Fruit fly (Drosophila melanogaster) whole organism, embryonic: ENCODE data around the gene nudC.
A peak's percentile ranks its signal among the peaks of the same experiment; 100 is the strongest.

Experiments
- Ada2b ChIP-seq: fragments of 200-800 bp; sonication (Bioruptor generic); IDR thresholded peaks from 2 replicates; pipeline ENCODE4 v1.3.6; 2022; ENCODE audit warnings: missing biosample characterization, missing genetic modification characterization
- B-H1 ChIP-seq: fragments of 200-800 bp; sonication (Bioruptor generic); IDR thresholded peaks from 3 replicates; pipeline ENCODE4 v1.3.6; 2022; ENCODE audit warnings: missing biosample characterization, missing genetic modification characterization
- Bteb2 ChIP-seq: fragments of 200-800 bp; sonication (Bioruptor generic); optimal IDR thresholded peaks from 2 replicates; lab custom pipeline; 2016; ENCODE audit warnings: missing biosample characterization, missing genetic modification characterization
- CG10366 ChIP-seq: fragments of 200-800 bp; sonication (Bioruptor generic); IDR thresholded peaks from 2 replicates; pipeline ENCODE4 v1.3.6; 2022; ENCODE audit warnings: missing biosample characterization, missing genetic modification characterization
- CG10462 ChIP-seq: fragments of 200-800 bp; sonication (Bioruptor generic); optimal IDR thresholded peaks from 2 replicates; lab custom pipeline; 2016; ENCODE audit warnings: missing biosample characterization, missing genetic modification characterization
- CG11695 ChIP-seq: fragments of 200-800 bp; sonication (Bioruptor generic); IDR thresholded peaks from 3 replicates; pipeline ENCODE4 v1.3.6; 2022; ENCODE audit warnings: missing biosample characterization, missing genetic modification characterization
- CG15011 ChIP-seq: fragments of 200-800 bp; sonication (Bioruptor generic); optimal IDR thresholded peaks from 3 replicates; lab custom pipeline; 2018; ENCODE audit warnings: missing biosample characterization, mild to moderate bottlenecking, missing genetic modification characterization
- CG15696 ChIP-seq: fragments of 200-800 bp; sonication (Bioruptor generic); optimal IDR thresholded peaks from 2 replicates; lab custom pipeline; 2019; ENCODE audit warnings: missing biosample characterization, mild to moderate bottlenecking, missing genetic modification characterization, moderate library complexity
- CG16815 ChIP-seq: fragments of 200-800 bp; sonication (Bioruptor generic); optimal IDR thresholded peaks from 3 replicates; lab custom pipeline; 2017; ENCODE audit warnings: missing biosample characterization, mild to moderate bottlenecking, missing genetic modification characterization
- CG18619 ChIP-seq: fragments of 200-800 bp; sonication (Bioruptor generic); optimal IDR thresholded peaks from 3 replicates; lab custom pipeline; 2017; ENCODE audit warnings: missing biosample characterization, mild to moderate bottlenecking, missing genetic modification characterization
- CG2120 ChIP-seq: fragments of 200-800 bp; sonication (Bioruptor generic); optimal IDR thresholded peaks from 3 replicates; lab custom pipeline; 2016; ENCODE audit warnings: missing biosample characterization, missing genetic modification characterization
- CG30403 ChIP-seq: fragments of 200-800 bp; sonication (Bioruptor generic); optimal IDR thresholded peaks from 3 replicates; lab custom pipeline; 2016; ENCODE audit warnings: missing biosample characterization, missing genetic modification characterization
- CG4707 ChIP-seq: fragments of 200-800 bp; sonication (Bioruptor generic); optimal IDR thresholded peaks from 2 replicates; lab custom pipeline; 2018; ENCODE audit warnings: missing biosample characterization, mild to moderate bottlenecking, missing genetic modification characterization, moderate library complexity
- CG5180 ChIP-seq: fragments of 200-800 bp; sonication (Bioruptor generic); optimal IDR thresholded peaks from 3 replicates; lab custom pipeline; 2017; ENCODE audit warnings: missing biosample characterization, missing genetic modification characterization, mild to moderate bottlenecking, moderate library complexity, missing genetic modification reagents
- CG6175 ChIP-seq: fragments of 200-800 bp; sonication (Bioruptor generic); IDR thresholded peaks from 3 replicates; pipeline ENCODE4 v1.3.6; 2022; ENCODE audit warnings: missing biosample characterization, missing genetic modification characterization
- CG6654 ChIP-seq: fragments of 200-800 bp; sonication (Bioruptor generic); optimal IDR thresholded peaks from 2 replicates; lab custom pipeline; 2017; ENCODE audit warnings: missing biosample characterization, mild to moderate bottlenecking, missing genetic modification characterization
- CG7928 ChIP-seq: fragments of 200-800 bp; sonication (Bioruptor generic); optimal IDR thresholded peaks from 2 replicates; lab custom pipeline; 2017; ENCODE audit warnings: missing biosample characterization, mild to moderate bottlenecking, missing genetic modification characterization
- CG9876 ChIP-seq: fragments of 200-800 bp; sonication (Bioruptor generic); optimal IDR thresholded peaks from 2 replicates; lab custom pipeline; 2016; ENCODE audit warnings: missing biosample characterization, missing genetic modification characterization
- Chrac-16 ChIP-seq: fragments of 200-800 bp; sonication (Bioruptor generic); optimal IDR thresholded peaks from 3 replicates; lab custom pipeline; 2016; ENCODE audit warnings: missing biosample characterization, missing genetic modification characterization
- Dbx ChIP-seq: fragments of 200-800 bp; sonication (Bioruptor generic); IDR thresholded peaks from 3 replicates; pipeline ENCODE4 v1.3.6; 2022; ENCODE audit warnings: missing biosample characterization, missing genetic modification characterization
- Drgx ChIP-seq: fragments of 200-800 bp; sonication (Bioruptor generic); IDR thresholded peaks from 2 replicates; pipeline ENCODE4 v1.3.6; 2022; ENCODE audit warnings: missing biosample characterization, missing genetic modification characterization
- GATAe ChIP-seq: fragments of 200-800 bp; sonication (Bioruptor generic); conservative IDR thresholded peaks from 2 replicates; pipeline ENCODE4 v1.3.6; 2022; ENCODE audit warnings: missing biosample characterization, missing genetic modification characterization
- Lhr ChIP-seq: fragments of 200-800 bp; sonication (Bioruptor generic); optimal IDR thresholded peaks from 3 replicates; lab custom pipeline; 2017; ENCODE audit warnings: mild to moderate bottlenecking, missing biosample characterization, missing genetic modification reagents, missing genetic modification characterization
- Mrtf ChIP-seq: fragments of 200-800 bp; sonication (Bioruptor generic); IDR thresholded peaks from 3 replicates; pipeline ENCODE4 v1.3.6; 2022; ENCODE audit warnings: missing biosample characterization, missing genetic modification characterization
- Sin3A ChIP-seq: fragments of >200 bp; optimal IDR thresholded peaks from 2 replicates; lab custom pipeline; 2018
- Sry-β ChIP-seq: fragments of 200-800 bp; sonication (Bioruptor generic); optimal IDR thresholded peaks from 2 replicates; lab custom pipeline; 2018; ENCODE audit warnings: missing biosample characterization, mild to moderate bottlenecking, missing genetic modification characterization, moderate library complexity
- Stat92E ChIP-seq, 3 experiments: fragments of >200 bp in 2 of 3; fragments of 200-800 bp in 1 of 3; sonication (Bioruptor generic) in 1 of 3; optimal IDR thresholded peaks; 2 replicates each; lab custom pipeline; 2017 to 2019; ENCODE audit warnings: missing biosample characterization in 3 of 3, missing genetic modification characterization in 3 of 3, mild to moderate bottlenecking in 1 of 3, moderate library complexity in 1 of 3
- bigmax ChIP-seq: fragments of 200-800 bp; sonication (Bioruptor generic); optimal IDR thresholded peaks from 2 replicates; lab custom pipeline; 2018; ENCODE audit warnings: missing biosample characterization, mild to moderate bottlenecking, missing genetic modification characterization
- bowl ChIP-seq: fragments of 200-800 bp; sonication (Bioruptor generic); IDR thresholded peaks from 2 replicates; pipeline ENCODE4 v1.3.6; 2022; ENCODE audit warnings: missing biosample characterization, missing genetic modification characterization
- eve ChIP-seq, 2 experiments: fragments of >200 bp; optimal IDR thresholded peaks; 2 replicates each; lab custom pipeline; 2017; ENCODE audit warnings: missing biosample characterization in 2 of 2, missing genetic modification characterization in 2 of 2
- grau ChIP-seq: fragments of 200-800 bp; optimal IDR thresholded peaks from 3 replicates; lab custom pipeline; 2019; ENCODE audit warnings: missing biosample characterization, mild to moderate bottlenecking, missing genetic modification characterization, moderate library complexity
- h ChIP-seq: fragments of >200 bp; optimal IDR thresholded peaks from 2 replicates; lab custom pipeline; 2017
- her ChIP-seq: fragments of 200-800 bp; sonication (Bioruptor generic); optimal IDR thresholded peaks from 2 replicates; lab custom pipeline; 2016; ENCODE audit warnings: missing biosample characterization, missing genetic modification characterization
- insv ChIP-seq, 2 experiments: fragments of 200-800 bp; sonication (Bioruptor generic); optimal IDR thresholded peaks; 3 replicates each; lab custom pipeline; 2016 to 2018; ENCODE audit warnings: missing biosample characterization in 2 of 2, missing genetic modification characterization in 2 of 2
- jumu ChIP-seq: fragments of 200-800 bp; sonication (Bioruptor generic); optimal IDR thresholded peaks from 3 replicates; lab custom pipeline; 2016; ENCODE audit warnings: missing biosample characterization, missing genetic modification characterization
- kay ChIP-seq: fragments of 200-800 bp; sonication (Bioruptor generic); optimal IDR thresholded peaks from 2 replicates; lab custom pipeline; 2016; ENCODE audit warnings: missing biosample characterization, missing genetic modification characterization
- ken ChIP-seq: fragments of 200-800 bp; sonication (Bioruptor generic); IDR thresholded peaks from 3 replicates; pipeline ENCODE4 v1.3.6; 2022; ENCODE audit warnings: missing biosample characterization, missing genetic modification characterization
- kni ChIP-seq: fragments of 200-800 bp; sonication (Bioruptor generic); optimal IDR thresholded peaks from 3 replicates; lab custom pipeline; 2017; ENCODE audit warnings: mild to moderate bottlenecking, missing biosample characterization, missing genetic modification reagents, missing genetic modification characterization
- lbe ChIP-seq: fragments of 200-800 bp; sonication (Bioruptor generic); optimal IDR thresholded peaks from 2 replicates; lab custom pipeline; 2016; ENCODE audit warnings: missing biosample characterization, mild to moderate bottlenecking, missing genetic modification characterization
- nerfin-1 ChIP-seq: fragments of 200-800 bp; sonication (Bioruptor generic); optimal IDR thresholded peaks from 3 replicates; lab custom pipeline; 2019; ENCODE audit warnings: missing biosample characterization, mild to moderate bottlenecking, missing genetic modification characterization, moderate library complexity
- nmo ChIP-seq: fragments of 200-800 bp; sonication (Bioruptor generic); optimal IDR thresholded peaks from 2 replicates; lab custom pipeline; 2018; ENCODE audit warnings: missing biosample characterization, mild to moderate bottlenecking, missing genetic modification characterization, moderate library complexity
- nom ChIP-seq: fragments of 200-800 bp; sonication (Bioruptor generic); optimal IDR thresholded peaks from 2 replicates; lab custom pipeline; 2017; ENCODE audit warnings: missing biosample characterization, missing genetic modification characterization, mild to moderate bottlenecking, moderate library complexity, missing genetic modification reagents
- odd ChIP-seq: fragments of 200-800 bp; sonication (Bioruptor generic); optimal IDR thresholded peaks from 2 replicates; lab custom pipeline; 2017; ENCODE audit warnings: missing biosample characterization, mild to moderate bottlenecking, missing genetic modification characterization
- pfk ChIP-seq: fragments of 200-800 bp; sonication (Bioruptor generic); optimal IDR thresholded peaks from 2 replicates; lab custom pipeline; 2018; ENCODE audit warnings: missing biosample characterization, mild to moderate bottlenecking, missing genetic modification characterization, moderate library complexity
- prd ChIP-seq, 3 experiments: fragments of >200 bp in 2 of 3; fragments of 200-800 bp in 1 of 3; sonication (Bioruptor generic) in 1 of 3; optimal IDR thresholded peaks in 2 of 3; IDR thresholded peaks in 1 of 3; 2 replicates in 2 of 3; 3 replicates in 1 of 3; pipeline versions ENCODE4 v1.3.6 to Lab custom; 2017 to 2022; ENCODE audit warnings: missing biosample characterization in 1 of 3, missing genetic modification characterization in 1 of 3
- psq ChIP-seq: fragments of 200-800 bp; sonication (Bioruptor generic); optimal IDR thresholded peaks from 2 replicates; lab custom pipeline; 2017; ENCODE audit warnings: missing biosample characterization, missing genetic modification characterization
- pzg ChIP-seq: fragments of 200-800 bp; sonication (Bioruptor generic); optimal IDR thresholded peaks from 3 replicates; lab custom pipeline; 2018; ENCODE audit warnings: missing biosample characterization, mild to moderate bottlenecking, missing genetic modification characterization, moderate library complexity
- sens ChIP-seq: fragments of 200-800 bp; sonication (Bioruptor generic); peaks from one replicate; lab custom pipeline; 2016; ENCODE audit warnings: missing biosample characterization, missing genetic modification characterization
- shn ChIP-seq: fragments of 200-800 bp; sonication (Bioruptor generic); optimal IDR thresholded peaks from 3 replicates; lab custom pipeline; 2016; ENCODE audit warnings: missing biosample characterization, missing genetic modification characterization
- tio ChIP-seq: fragments of 200-800 bp; sonication (Bioruptor generic); optimal IDR thresholded peaks from 2 replicates; lab custom pipeline; 2017; ENCODE audit warnings: missing biosample characterization, missing genetic modification characterization, inconsistent platforms
- vvl ChIP-seq: fragments of 200-800 bp; sonication (Bioruptor generic); IDR thresholded peaks from 2 replicates; pipeline ENCODE4 v1.3.6; 2022; ENCODE audit warnings: missing biosample characterization, missing genetic modification characterization
- zfh1 ChIP-seq: fragments of 200-800 bp; sonication (Bioruptor generic); IDR thresholded peaks from 3 replicates; pipeline ENCODE4 v1.3.6; 2022; ENCODE audit warnings: missing biosample characterization, missing genetic modification characterization

The nudC gene

dm6 chr3L:16796603-16797002 lies 8.2 kb upstream of the nudC start (continued):
- TF ChIP-seq pfk (GFP tag; lab: Kevin White, UChicago) (no peak), Ada2b (GFP tag; lab: Robert Waterston, UW) (no peak), Stat92E (GFP tag; optimal IDR thresholded peaks at IDR 0.05; lab: Kevin White, UChicago) (no peak), CG5180 (GFP tag; lab: Kevin White, UChicago) (peak; percentile 35), pzg (GFP tag; lab: Kevin White, UChicago) (no peak), CG15011 (no peak), nerfin-1 (tag; lab: Kevin White, UChicago) (no peak), grau (tag; lab: Kevin White, UChicago) (no peak), vvl (GFP tag; lab: Robert Waterston, UW) (peak; percentile 40), odd (no peak), CG4707 (no peak), CG30403 (GFP tag; lab: Kevin White, UChicago) (no peak), kay (no peak), Bteb2 (GFP tag; lab: Kevin White, UChicago) (no peak), sens (GFP tag; lab: Kevin White, UChicago) (peak; percentile 52), Mrtf (no peak), jumu (no peak), nmo (no peak), CG6654 (no peak), psq (GFP tag; lab: Kevin White, UChicago) (no peak), CG10366 (GFP tag; lab: Robert Waterston, UW) (no peak), Chrac-16 (GFP tag; lab: Kevin White, UChicago) (no peak), lbe (GFP tag; lab: Kevin White, UChicago) (peak; percentile 63), CG11695 (GFP tag; lab: Robert Waterston, UW) (no peak), zfh1 (GFP tag; lab: Robert Waterston, UW) (no peak), ken (GFP tag; lab: Robert Waterston, UW) (no peak), CG10462 (no peak), CG18619 (GFP tag; lab: Kevin White, UChicago) (no peak), CG9876 (GFP tag; lab: Kevin White, UChicago) (no peak), GATAe (GFP tag; lab: Robert Waterston, UW) (no peak), Sin3A (lab: Kevin White, UChicago) (no peak), CG15696 (tag; lab: Kevin White, UChicago) (no peak), CG6175 (GFP tag; lab: Robert Waterston, UW) (no peak), bigmax (GFP tag; lab: Kevin White, UChicago) (no peak), insv (GFP tag; optimal IDR thresholded peaks at IDR 0.05; lab: Kevin White, UChicago) (no peak), bowl (GFP tag; lab: Robert Waterston, UW) (no peak), tio (no peak), eve (GFP tag; optimal IDR thresholded peaks at IDR 0.05; lab: Kevin White, UChicago) (no peak), Dbx (GFP tag; lab: Robert Waterston, UW) (no peak), CG16815 (GFP tag; lab: Kevin White, UChicago) (no peak), B-H1 (no peak), Sry-β (GFP tag; lab: Kevin White, UChicago) (no peak), CG7928 (no peak), Drgx (GFP tag; lab: Robert Waterston, UW) (peak; percentile 64; the same call in 1 of the 2 replicates), CG2120 (GFP tag; lab: Kevin White, UChicago) (peak; percentile 8), Lhr (GFP tag; lab: Kevin White, UChicago) (no peak), her (GFP tag; lab: Kevin White, UChicago) (no peak), nom (GFP tag; lab: Kevin White, UChicago) (peak; percentile 40), prd (optimal IDR thresholded peaks at IDR 0.05; lab: Kevin White, UChicago) (no peak), prd (GFP tag; IDR thresholded peaks at IDR 0.05; lab: Robert Waterston, UW) (0 out of 3 replicates have a peak, but pooled peaks have one; percentile 4), h (lab: Kevin White, UChicago) (no peak), shn (no peak), kni (GFP tag; lab: Kevin White, UChicago) (no peak)
